Worm (Caenorhabditis elegans) whole organism, late embryonic: ENCODE results near the gene cyp-33C2.

ENCODE experiments used
- T23F11.4 ChIP-seq: fragments of 200-800 bp; sonication (Bioruptor generic); optimal IDR thresholded peaks from 2 replicates; lab custom pipeline; 2018; ENCODE audit warnings: mild to moderate bottlenecking, missing genetic modification characterization, missing compliant biosample characterization
- ahr-1 ChIP-seq: sonication (generic microtip); optimal IDR thresholded peaks from 2 replicates; lab custom pipeline; 2016; ENCODE audit warnings: missing genetic modification characterization, missing compliant biosample characterization
- ets-4 ChIP-seq: sonication (generic microtip); optimal IDR thresholded peaks from 2 replicates; lab custom pipeline; 2016; ENCODE audit warnings: missing genetic modification characterization, missing compliant biosample characterization
- fkh-10 ChIP-seq: fragments of 150-350 bp; optimal IDR thresholded peaks from 2 replicates; lab custom pipeline; 2014; ENCODE audit warnings: missing biosample characterization, missing genetic modification reagents, missing genetic modification characterization
- pag-3 ChIP-seq: sonication (generic microtip); optimal IDR thresholded peaks from 2 replicates; lab custom pipeline; 2016; ENCODE audit warnings: missing compliant biosample characterization, missing genetic modification characterization, borderline replicate concordance
- rnt-1 ChIP-seq: sonication (generic microtip); optimal IDR thresholded peaks from 2 replicates; lab custom pipeline; 2016; ENCODE audit warnings: missing genetic modification characterization, missing compliant biosample characterization

ce11 chrV:2150876-2151275, 32.4 kb upstream of the cyp-33C2 start, which contains the start of gene C45H4.13:
- TF ChIP-seq ahr-1 (tag; lab: Kevin White, UChicago) (no peak), T23F11.4 (no peak), pag-3 (tag; lab: Kevin White, UChicago) (no peak), fkh-10 (GFP tag; lab: Kevin White, UChicago) (no peak), ets-4 (tag; lab: Kevin White, UChicago) (no peak), rnt-1 (no peak)
